Fruit fly (Drosophila melanogaster) whole organism, embryonic: Measurements from ENCODE around the gene CBP.
A peak's percentile ranks its signal among the peaks of the same experiment; 100 is the strongest.

ENCODE experiments used
- Adf1 ChIP-seq: fragments of 200-800 bp; sonication (Bioruptor generic); IDR thresholded peaks from 2 replicates; pipeline ENCODE4 v1.3.6; 2022; ENCODE audit warnings: missing biosample characterization, missing genetic modification characterization
- Aef1 ChIP-seq: fragments of 200-800 bp; sonication (Bioruptor generic); IDR thresholded peaks from 3 replicates; pipeline ENCODE4 v1.3.6; 2022; ENCODE audit warnings: missing biosample characterization, missing genetic modification characterization
- B-H2 ChIP-seq: fragments of 200-800 bp; sonication (Bioruptor generic); optimal IDR thresholded peaks from 2 replicates; lab custom pipeline; 2018; ENCODE audit warnings: missing biosample characterization, mild to moderate bottlenecking, missing genetic modification characterization
- CG10209 ChIP-seq: fragments of 200-800 bp; sonication (Bioruptor generic); optimal IDR thresholded peaks from 3 replicates; lab custom pipeline; 2017; ENCODE audit warnings: missing biosample characterization, mild to moderate bottlenecking, missing genetic modification characterization, missing genetic modification reagents
- CG10274 ChIP-seq: fragments of 200-800 bp; sonication (Bioruptor generic); optimal IDR thresholded peaks from 3 replicates; lab custom pipeline; 2017; ENCODE audit warnings: missing biosample characterization, mild to moderate bottlenecking, missing genetic modification characterization
- CG12071 ChIP-seq: fragments of 200-800 bp; sonication (Bioruptor generic); optimal IDR thresholded peaks from 3 replicates; lab custom pipeline; 2018; ENCODE audit warnings: missing biosample characterization, mild to moderate bottlenecking, missing genetic modification characterization
- CG15011 ChIP-seq: fragments of 200-800 bp; sonication (Bioruptor generic); optimal IDR thresholded peaks from 3 replicates; lab custom pipeline; 2018; ENCODE audit warnings: missing biosample characterization, mild to moderate bottlenecking, missing genetic modification characterization
- CG15073 ChIP-seq: fragments of 200-800 bp; sonication (Bioruptor generic); optimal IDR thresholded peaks from 2 replicates; lab custom pipeline; 2016; ENCODE audit warnings: missing biosample characterization, missing genetic modification characterization
- CG1602 ChIP-seq: fragments of 200-800 bp; sonication (Bioruptor generic); optimal IDR thresholded peaks from 3 replicates; lab custom pipeline; 2016; ENCODE audit warnings: missing biosample characterization, missing genetic modification characterization
- CG18764 ChIP-seq: fragments of 200-800 bp; sonication (Bioruptor generic); optimal IDR thresholded peaks from 3 replicates; lab custom pipeline; 2016; ENCODE audit warnings: missing biosample characterization, missing genetic modification characterization
- CG30431 ChIP-seq: fragments of 200-800 bp; sonication (Bioruptor generic); optimal IDR thresholded peaks from 2 replicates; lab custom pipeline; 2017; ENCODE audit warnings: missing biosample characterization, missing genetic modification characterization
- CG34422 ChIP-seq: fragments of 200-800 bp; sonication (Bioruptor generic); IDR thresholded peaks from 3 replicates; pipeline ENCODE4 v1.3.6; 2022; ENCODE audit warnings: missing biosample characterization, missing genetic modification characterization
- CG3995 ChIP-seq: fragments of 200-800 bp; sonication (Bioruptor generic); optimal IDR thresholded peaks from 3 replicates; lab custom pipeline; 2016; ENCODE audit warnings: missing biosample characterization, missing genetic modification characterization
- CG4617 ChIP-seq: fragments of 200-800 bp; sonication (Bioruptor generic); optimal IDR thresholded peaks from 3 replicates; lab custom pipeline; 2016; ENCODE audit warnings: missing biosample characterization, missing genetic modification characterization, borderline replicate concordance
- CG4707 ChIP-seq: fragments of 200-800 bp; sonication (Bioruptor generic); optimal IDR thresholded peaks from 2 replicates; lab custom pipeline; 2018; ENCODE audit warnings: missing biosample characterization, mild to moderate bottlenecking, missing genetic modification characterization, moderate library complexity
- CG9437 ChIP-seq: fragments of 200-800 bp; sonication (Bioruptor generic); optimal IDR thresholded peaks from 2 replicates; lab custom pipeline; 2018; ENCODE audit warnings: missing biosample characterization, mild to moderate bottlenecking, missing genetic modification characterization
- CG9932 ChIP-seq: fragments of 200-800 bp; sonication (Bioruptor generic); IDR thresholded peaks from 2 replicates; pipeline ENCODE4 v1.3.6; 2022; ENCODE audit warnings: missing biosample characterization, missing genetic modification characterization
- Dbx ChIP-seq: fragments of 200-800 bp; sonication (Bioruptor generic); IDR thresholded peaks from 3 replicates; pipeline ENCODE4 v1.3.6; 2022; ENCODE audit warnings: missing biosample characterization, missing genetic modification characterization
- Dip2 ChIP-seq: fragments of 200-800 bp; sonication (Bioruptor generic); IDR thresholded peaks from 2 replicates; pipeline ENCODE4 v1.3.6; 2022; ENCODE audit warnings: missing biosample characterization, missing genetic modification characterization
- Doc3 ChIP-seq: fragments of 200-800 bp; sonication (Bioruptor generic); IDR thresholded peaks from 3 replicates; pipeline ENCODE4 v1.3.6; 2022; ENCODE audit warnings: missing biosample characterization, missing genetic modification characterization; ENCODE audit not compliant: partially characterized antibody
- HLH54F ChIP-seq: fragments of 200-800 bp; sonication (Bioruptor generic); optimal IDR thresholded peaks from 3 replicates; lab custom pipeline; 2016; ENCODE audit warnings: missing biosample characterization, missing genetic modification characterization
- Hr3 ChIP-seq: fragments of 200-800 bp; sonication (Bioruptor generic); optimal IDR thresholded peaks from 3 replicates; lab custom pipeline; 2016; ENCODE audit warnings: missing biosample characterization, missing genetic modification characterization
- Lpt ChIP-seq: fragments of >200 bp; optimal IDR thresholded peaks from 2 replicates; lab custom pipeline; 2018; ENCODE audit warnings: missing biosample characterization, missing genetic modification characterization
- MESR4 ChIP-seq: fragments of 200-800 bp; sonication (Bioruptor generic); optimal IDR thresholded peaks from 2 replicates; lab custom pipeline; 2018; ENCODE audit warnings: missing biosample characterization, mild to moderate bottlenecking, missing genetic modification characterization, moderate library complexity
- Med ChIP-seq: fragments of 200-800 bp; sonication (Bioruptor generic); peaks from one replicate; lab custom pipeline; 2016; ENCODE audit warnings: missing biosample characterization, missing genetic modification characterization, mild to moderate bottlenecking, inconsistent platforms, moderate library complexity
- Pdp1 ChIP-seq, 2 experiments: fragments of 200-800 bp; sonication (Bioruptor generic); optimal IDR thresholded peaks; 3 replicates each; lab custom pipeline; 2016; ENCODE audit warnings: missing biosample characterization in 2 of 2, missing genetic modification characterization in 2 of 2, mild to moderate bottlenecking in 1 of 2, moderate library complexity in 1 of 2
- Rx ChIP-seq: fragments of 200-800 bp; sonication (Bioruptor generic); IDR thresholded peaks from 2 replicates; pipeline ENCODE4 v1.3.6; 2022; ENCODE audit warnings: missing biosample characterization, missing genetic modification characterization
- Spps ChIP-seq: fragments of 200-800 bp; sonication (Bioruptor generic); optimal IDR thresholded peaks from 2 replicates; lab custom pipeline; 2018; ENCODE audit warnings: missing biosample characterization, mild to moderate bottlenecking, missing genetic modification characterization
- ac ChIP-seq: fragments of 200-800 bp; sonication (Bioruptor generic); optimal IDR thresholded peaks from 3 replicates; lab custom pipeline; 2017; ENCODE audit warnings: missing biosample characterization, mild to moderate bottlenecking, missing genetic modification characterization
- ase ChIP-seq: fragments of 200-800 bp; sonication (Bioruptor generic); IDR thresholded peaks from 3 replicates; pipeline ENCODE4 v1.3.6; 2022; ENCODE audit warnings: missing biosample characterization, missing genetic modification characterization
- cad ChIP-seq: fragments of >200 bp; optimal IDR thresholded peaks from 2 replicates; lab custom pipeline; 2017; ENCODE audit warnings: missing biosample characterization, missing genetic modification characterization
- chif ChIP-seq, 2 experiments: fragments of 200-800 bp; sonication (Bioruptor generic); optimal IDR thresholded peaks; 3 replicates each; lab custom pipeline; 2016; ENCODE audit warnings: missing biosample characterization in 2 of 2, missing genetic modification characterization in 2 of 2
- dan ChIP-seq: fragments of 200-800 bp; sonication (Bioruptor generic); IDR thresholded peaks from 2 replicates; pipeline ENCODE4 v1.3.6; 2022; ENCODE audit warnings: missing biosample characterization, missing genetic modification characterization
- en ChIP-seq: fragments of 200-800 bp; sonication (Bioruptor generic); optimal IDR thresholded peaks from 2 replicates; lab custom pipeline; 2016; ENCODE audit warnings: missing biosample characterization, missing genetic modification characterization
- gro ChIP-seq: fragments of 200-800 bp; sonication (Bioruptor generic); optimal IDR thresholded peaks from 2 replicates; lab custom pipeline; 2016; ENCODE audit warnings: missing biosample characterization, missing genetic modification characterization
- her ChIP-seq: fragments of 200-800 bp; sonication (Bioruptor generic); optimal IDR thresholded peaks from 2 replicates; lab custom pipeline; 2016; ENCODE audit warnings: missing biosample characterization, missing genetic modification characterization
- ind ChIP-seq: fragments of 200-800 bp; sonication (Bioruptor generic); optimal IDR thresholded peaks from 3 replicates; lab custom pipeline; 2016; ENCODE audit warnings: missing biosample characterization, missing genetic modification characterization
- jumu ChIP-seq: fragments of 200-800 bp; sonication (Bioruptor generic); optimal IDR thresholded peaks from 3 replicates; lab custom pipeline; 2016; ENCODE audit warnings: missing biosample characterization, missing genetic modification characterization
- ken ChIP-seq: fragments of 200-800 bp; sonication (Bioruptor generic); IDR thresholded peaks from 3 replicates; pipeline ENCODE4 v1.3.6; 2022; ENCODE audit warnings: missing biosample characterization, missing genetic modification characterization
- lilli ChIP-seq: fragments of 200-800 bp; sonication (Bioruptor generic); optimal IDR thresholded peaks from 3 replicates; lab custom pipeline; 2016; ENCODE audit warnings: missing biosample characterization, missing genetic modification characterization
- luna ChIP-seq: fragments of 200-800 bp; sonication (Bioruptor generic); optimal IDR thresholded peaks from 2 replicates; lab custom pipeline; 2016; ENCODE audit warnings: missing biosample characterization, missing genetic modification characterization
- otp ChIP-seq: fragments of 200-800 bp; sonication (Bioruptor generic); IDR thresholded peaks from 3 replicates; pipeline ENCODE4, ENCODE4 v1.3.6; 2022; ENCODE audit warnings: missing biosample characterization, missing genetic modification characterization
- pum ChIP-seq: fragments of 200-800 bp; sonication (Bioruptor generic); optimal IDR thresholded peaks from 2 replicates; lab custom pipeline; 2016; ENCODE audit warnings: missing biosample characterization, missing genetic modification characterization
- seq ChIP-seq: fragments of 200-800 bp; sonication (Bioruptor generic); IDR thresholded peaks from 2 replicates; pipeline ENCODE4 v1.3.6; 2022; ENCODE audit warnings: missing biosample characterization, missing genetic modification characterization
- sqz ChIP-seq: fragments of 200-800 bp; sonication (Bioruptor generic); optimal IDR thresholded peaks from 3 replicates; lab custom pipeline; 2018; ENCODE audit warnings: missing biosample characterization, mild to moderate bottlenecking, missing genetic modification characterization
- ssp ChIP-seq: fragments of 200-800 bp; sonication (Bioruptor generic); IDR thresholded peaks from 2 replicates; pipeline ENCODE4 v1.3.6; 2022; ENCODE audit warnings: missing biosample characterization, missing genetic modification characterization
- stc ChIP-seq: fragments of 200-800 bp; sonication (Bioruptor generic); IDR thresholded peaks from 2 replicates; pipeline ENCODE4 v1.3.6; 2022; ENCODE audit warnings: missing biosample characterization, missing genetic modification characterization
- tgo ChIP-seq: fragments of 200-800 bp; sonication (Bioruptor generic); IDR thresholded peaks from 3 replicates; pipeline ENCODE4 v1.3.6; 2022; ENCODE audit warnings: missing biosample characterization, missing genetic modification characterization
- trem ChIP-seq: fragments of 200-800 bp; optimal IDR thresholded peaks from 3 replicates; lab custom pipeline; 2019; ENCODE audit warnings: missing biosample characterization, mild to moderate bottlenecking, missing genetic modification characterization, moderate library complexity
- unc-4 ChIP-seq: fragments of 200-800 bp; sonication (Bioruptor generic); IDR thresholded peaks from 2 replicates; pipeline ENCODE4 v1.3.6; 2022; ENCODE audit warnings: missing biosample characterization, missing genetic modification characterization; ENCODE audit not compliant: partially characterized antibody
- usp ChIP-seq: fragments of >200 bp; optimal IDR thresholded peaks from 2 replicates; lab custom pipeline; 2017; ENCODE audit warnings: missing biosample characterization, missing genetic modification characterization
- vvl ChIP-seq: fragments of 200-800 bp; sonication (Bioruptor generic); IDR thresholded peaks from 2 replicates; pipeline ENCODE4 v1.3.6; 2022; ENCODE audit warnings: missing biosample characterization, missing genetic modification characterization

Gene CBP

dm6 chrX:7290811-7291515 is 46.2 kb upstream of the CBP start, which contains the start of gene unc-119 (continued):
- TF ChIP-seq lilli (GFP tag; lab: Kevin White, UChicago) (peak; percentile 11), ac (GFP tag; lab: Kevin White, UChicago) (no peak), CG9437 (no peak), her (GFP tag; lab: Kevin White, UChicago) (no peak), en (GFP tag; lab: Kevin White, UChicago) (no peak), ssp (GFP tag; lab: Robert Waterston, UW) (no peak), CG30431 (GFP tag; lab: Kevin White, UChicago) (no peak), Lpt (GFP tag; lab: Kevin White, UChicago) (no peak), Doc3 (GFP tag; lab: Robert Waterston, UW) (peak; percentile 55; the same call in 2 of the 3 replicates), ken (GFP tag; lab: Robert Waterston, UW) (no peak), seq (GFP tag; lab: Robert Waterston, UW) (no peak), vvl (GFP tag; lab: Robert Waterston, UW) (0 out of 2 replicates have a peak, but pooled peaks have one; percentile 21), cad (GFP tag; lab: Kevin White, UChicago) (no peak), CG15011 (GFP tag; lab: Kevin White, UChicago) (no peak), pum (no peak), CG18764 (GFP tag; lab: Kevin White, UChicago) (no peak), tgo (GFP tag; lab: Robert Waterston, UW) (no peak), CG15073 (GFP tag; lab: Kevin White, UChicago) (no peak), CG4617 (GFP tag; lab: Kevin White, UChicago) (peak; percentile 77), gro (GFP tag; lab: Kevin White, UChicago) (peak; percentile 22), ase (GFP tag; lab: Robert Waterston, UW) (no peak), Aef1 (no peak), CG3995 (GFP tag; lab: Kevin White, UChicago) (no peak), CG1602 (GFP tag; lab: Kevin White, UChicago) (no peak), Spps (no peak), CG4707 (GFP tag; lab: Kevin White, UChicago) (no peak), usp (no peak), HLH54F (GFP tag; lab: Kevin White, UChicago) (no peak), Hr3 (GFP tag; lab: Kevin White, UChicago) (no peak), dan (no peak), B-H2 (no peak), otp (GFP tag; lab: Robert Waterston, UW) (no peak), chif (GFP tag; optimal IDR thresholded peaks at IDR 0.05; lab: Kevin White, UChicago) (no peak), ind (GFP tag; lab: Kevin White, UChicago) (no peak), stc (GFP tag; lab: Robert Waterston, UW) (no peak), jumu (GFP tag; lab: Kevin White, UChicago) (no peak), luna (no peak), unc-4 (GFP tag; lab: Robert Waterston, UW) (peak; percentile 72), MESR4 (GFP tag; lab: Kevin White, UChicago) (peak; percentile 54), CG9932 (GFP tag; lab: Robert Waterston, UW) (no peak), CG12071 (GFP tag; lab: Kevin White, UChicago) (no peak), CG10209 (GFP tag; lab: Kevin White, UChicago) (no peak), Pdp1 (GFP tag; optimal IDR thresholded peaks at IDR 0.05; lab: Kevin White, UChicago) (peak in 1 of 2 experiments; percentile 80), sqz (GFP tag; lab: Kevin White, UChicago) (peak; percentile 78), Rx (no peak), Dbx (0 out of 3 replicates have a peak, but pooled peaks have one; percentile 22), Adf1 (no peak), trem (tag; lab: Kevin White, UChicago) (peak; percentile 59), Dip2 (GFP tag; lab: Robert Waterston, UW) (no peak), CG10274 (GFP tag; lab: Kevin White, UChicago) (no peak), Med (GFP tag; lab: Kevin White, UChicago) (peak; percentile 86), CG34422 (GFP tag; lab: Robert Waterston, UW) (no peak)
